Fruit fly (Drosophila melanogaster) whole organism, larva: ENCODE measurements around the gene CG43063.

Experiments used
- noc ChIP-seq: fragments of 200-800 bp; sonication (Bioruptor generic); optimal IDR thresholded peaks from 3 replicates; lab custom pipeline; 2019; ENCODE audit warnings: missing biosample characterization, mild to moderate bottlenecking, missing genetic modification characterization, moderate library complexity

CG43063 gene

dm6 chr3R:13085924-13086323 lies at the start of gene CG43063:
TSS of gene CG43063 (plus strand) at chr3R:13086224.
- no peak for TF ChIP-seq noc (tag; lab: Kevin White, UChicago)

DNA sequence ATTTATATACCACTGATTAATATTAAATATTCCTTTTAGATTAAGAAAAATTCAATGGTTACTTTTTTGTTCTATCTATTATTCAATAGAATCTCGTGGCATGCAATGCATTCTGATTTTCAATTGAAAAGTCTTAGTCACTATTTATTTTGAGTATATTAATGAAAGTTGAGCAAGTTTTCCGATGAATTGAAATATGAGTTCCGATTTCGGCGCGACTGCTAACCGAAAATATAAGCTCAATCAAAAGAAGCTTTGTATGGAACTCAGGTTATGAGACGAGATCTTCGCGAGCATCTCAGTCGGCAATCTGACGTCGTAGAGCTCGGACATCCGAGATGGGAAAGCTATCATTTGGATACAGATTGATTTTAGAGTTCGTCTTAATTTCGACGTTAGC lies 47.9 kb upstream of the CG43063 start, which contains the start of gene CG11668:
TSS of gene CG11668 (plus strand) at position 301 of the 400 bp plus-strand sequence.
- no peak for TF ChIP-seq noc (tag; lab: Kevin White, UChicago)

DNA sequence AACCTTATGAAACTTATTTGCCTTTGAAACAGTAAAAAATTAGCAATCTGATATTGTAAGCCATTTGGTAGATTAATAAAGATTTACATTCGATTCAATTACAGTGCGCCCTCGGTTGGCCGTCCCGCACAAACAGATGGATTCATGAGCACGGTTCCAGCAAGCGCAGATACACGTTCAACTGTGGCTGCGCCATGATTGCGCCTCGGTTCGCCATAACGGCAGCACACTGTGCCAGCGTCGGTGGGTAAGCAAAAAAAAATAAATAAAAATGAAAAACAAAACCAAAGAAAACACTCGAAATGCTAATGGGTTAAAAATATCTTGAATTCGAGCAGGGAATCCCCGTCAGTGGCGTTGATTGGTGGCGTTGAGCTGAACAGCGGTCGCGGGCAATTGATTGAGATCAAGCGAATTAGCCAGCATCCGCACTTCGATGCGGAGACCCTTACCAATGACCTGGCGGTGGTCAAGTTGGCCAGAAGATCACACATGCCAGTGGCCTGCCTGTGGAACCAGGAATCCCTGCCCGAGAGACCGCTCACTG lies 46.9 kb upstream of the CG43063 start:
- no peak for TF ChIP-seq noc (tag; lab: Kevin White, UChicago)

DNA sequence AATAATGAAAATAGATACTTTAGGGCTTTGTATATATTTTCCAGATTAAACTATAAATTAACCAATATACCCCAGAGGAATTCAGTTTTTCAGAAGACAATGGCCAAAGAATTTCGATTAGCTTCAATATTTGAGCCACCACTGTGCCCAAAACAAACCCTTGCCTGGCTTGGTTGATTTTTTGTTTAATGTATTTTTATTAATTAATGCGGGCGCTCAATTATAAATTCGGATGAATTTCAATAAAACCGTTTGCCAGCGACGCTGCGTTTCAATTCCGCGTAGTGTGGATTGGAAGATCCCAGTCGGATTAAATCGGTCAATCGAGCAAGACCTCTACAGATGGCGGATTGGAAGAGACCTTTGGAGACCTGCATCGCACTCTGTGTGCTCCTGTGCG lies 44.3 kb upstream of the CG43063 start, which contains the start of gene CG11670:
TSS of gene CG11670 (plus strand) at position 301 of the 400 bp plus-strand sequence.
- no peak for TF ChIP-seq noc (tag; lab: Kevin White, UChicago)

- TF ChIP-seq noc (tag; lab: Kevin White, UChicago), result no peak
These were observed 43.6 kb upstream of the CG43063 start, which contains the start of gene snk for dm6 chr3R:13042258-13043032. TSS of gene snk (minus strand) at chr3R:13042770.

DNA sequence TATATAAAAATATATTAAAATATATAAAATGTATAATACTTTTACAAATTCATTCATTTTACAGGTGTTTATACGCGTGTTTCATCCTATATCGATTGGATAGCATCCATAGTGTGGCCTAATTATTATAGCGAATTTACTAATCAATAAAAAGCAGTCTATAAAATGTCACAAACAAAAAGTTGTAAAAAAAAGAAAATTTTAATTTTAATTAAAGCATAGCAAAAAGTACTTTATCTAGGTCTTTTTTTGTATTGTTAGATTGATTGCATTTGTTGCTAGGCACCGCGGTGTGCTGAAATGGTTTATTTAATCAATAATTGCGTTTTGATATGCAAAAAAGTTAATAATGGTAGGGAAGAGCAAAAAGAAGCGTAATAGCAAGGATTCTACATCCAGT lies 42.2 kb upstream of the CG43063 start, which contains the start of gene CG45122:
TSS of gene CG45122 (plus strand) at position 301 of the 400 bp plus-strand sequence.
- TF ChIP-seq noc (tag; lab: Kevin White, UChicago), result no peak

- no peak for TF ChIP-seq noc (tag; lab: Kevin White, UChicago)
These were observed 41.6 kb upstream of the CG43063 start, which contains the start of gene Hsc70-2 for dm6 chr3R:13044459-13044858. TSS of gene Hsc70-2 (plus strand) at chr3R:13044759.

DNA sequence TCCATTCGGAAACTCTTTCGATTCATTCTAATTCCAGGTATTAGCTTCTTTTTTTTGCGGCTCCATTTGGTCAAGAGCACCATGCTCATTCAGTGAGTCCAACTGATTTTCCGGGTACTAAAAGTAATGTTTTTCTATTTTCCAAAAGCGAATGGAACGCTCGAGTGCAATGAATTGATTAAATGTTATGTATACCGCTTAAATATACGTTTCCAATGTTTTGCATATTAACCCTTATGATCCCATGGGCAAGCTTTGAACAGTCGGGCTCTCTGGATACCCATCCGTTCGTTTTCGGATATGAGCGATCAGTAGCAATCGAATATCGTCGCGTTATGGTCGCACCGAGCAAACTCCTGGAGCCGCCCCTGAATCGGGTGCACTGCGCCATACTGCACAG lies 38.6 kb upstream of the CG43063 start, which contains the start of gene CG31157:
TSS of gene CG31157 (plus strand) at position 301 of the 400 bp plus-strand sequence.
- no peak for TF ChIP-seq noc (tag; lab: Kevin White, UChicago)

dm6 chr3R:13051298-13051723 lies 34.7 kb upstream of the CG43063 start, which contains the start of gene CG7966:
TSS of gene CG7966 (minus strand) at chr3R:13051453.
- TF ChIP-seq noc (tag; lab: Kevin White, UChicago), result peak; percentile 59

- no peak for TF ChIP-seq noc (tag; lab: Kevin White, UChicago)
These were observed 33.9 kb upstream of the CG43063 start, which contains the start of gene pic for dm6 chr3R:13051942-13052693. TSS of gene pic (plus strand) at chr3R:13052245.

DNA sequence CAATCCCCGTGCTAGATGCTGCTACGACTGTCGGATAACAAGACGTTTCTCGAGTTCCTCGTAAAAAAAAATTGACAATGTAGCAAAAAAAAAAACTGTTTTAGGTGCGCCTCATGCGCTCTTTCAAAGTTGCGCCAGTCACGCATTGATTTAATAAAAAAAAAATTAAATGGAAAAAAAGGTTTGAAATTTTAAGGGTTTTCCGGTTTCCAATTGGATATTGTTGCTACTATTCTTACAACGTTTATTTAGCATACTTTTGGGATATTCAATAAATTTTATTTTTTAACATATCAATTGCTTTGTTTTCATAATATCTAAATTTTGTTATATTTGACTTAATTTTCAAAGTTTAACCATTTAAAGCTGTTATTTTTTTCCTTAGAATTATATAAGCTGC lies 29.5 kb upstream of the CG43063 start:
- no peak for TF ChIP-seq noc (tag; lab: Kevin White, UChicago)

dm6 chr3R:13057121-13057805 lies 28.8 kb upstream of the CG43063 start, which contains the start of gene sim:
TSS of gene sim (plus strand) at chr3R:13057755.
- no peak for TF ChIP-seq noc (tag; lab: Kevin White, UChicago)

DNA sequence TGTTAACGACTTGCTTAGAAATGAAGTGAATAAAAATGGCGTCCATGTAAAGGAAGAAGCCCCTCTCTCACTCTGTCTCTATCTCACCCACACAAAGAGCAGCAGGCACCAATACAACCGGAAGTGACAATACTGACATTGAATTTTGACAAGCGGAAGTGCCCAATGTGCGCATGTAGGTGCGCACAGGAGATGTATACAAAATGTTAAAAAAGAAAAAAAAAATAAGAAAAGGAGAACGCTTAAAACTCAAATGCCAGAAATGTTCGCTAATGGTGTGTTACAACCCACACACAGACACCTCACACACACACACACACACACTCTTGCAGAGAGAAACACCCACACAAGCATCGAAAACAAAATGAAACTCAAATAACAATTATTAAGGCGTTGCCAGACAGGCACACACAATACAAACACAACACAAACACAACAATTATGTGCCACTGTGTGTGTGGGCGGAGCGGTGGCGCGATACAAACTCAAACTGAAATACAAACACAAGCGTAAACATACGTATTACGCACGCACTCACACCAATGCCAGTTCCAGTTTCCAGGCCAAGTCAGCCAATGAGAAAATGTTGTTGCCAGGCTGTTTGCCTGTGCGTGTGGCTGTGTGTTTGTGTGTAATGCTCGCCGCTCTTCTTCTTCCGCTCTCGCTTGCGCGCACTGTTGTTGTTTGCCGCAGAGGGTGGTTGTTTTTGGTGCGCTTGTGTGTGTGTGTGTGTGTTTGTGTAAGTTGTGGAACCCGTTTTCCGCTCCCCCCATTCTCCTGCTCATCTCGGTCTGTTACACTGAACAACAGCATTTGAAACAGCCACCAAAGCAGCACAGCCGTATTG lies 22.1 kb upstream of the CG43063 start:
- TF ChIP-seq noc (tag; lab: Kevin White, UChicago), result no peak

dm6 chr3R:13065180-13065757 lies 20.8 kb upstream of the CG43063 start:
- no peak for TF ChIP-seq noc (tag; lab: Kevin White, UChicago)
